Worm (Caenorhabditis elegans): ENCODE results near the gene srab-18.

ce11 chrV:9824149-9824548 is 47.1 kb downstream of the srab-18 start, which contains the start of gene str-2:
- no peak for TF ChIP-seq snpc-4 (tag; optimal IDR thresholded peaks at IDR 0.05)
- TF ChIP-seq ces-1 (GFP tag; optimal IDR thresholded peaks at IDR 0.05): no peak
- no peak for TF ChIP-seq nhr-76 (tag; optimal IDR thresholded peaks at IDR 0.05)
- no peak for TF ChIP-seq nhr-237 (tag; optimal IDR thresholded peaks at IDR 0.05)
- no peak for TF ChIP-seq zip-8 (tag; optimal IDR thresholded peaks at IDR 0.05)
- no peak for TF ChIP-seq pha-4 (tag; optimal IDR thresholded peaks at IDR 0.05)
- TF ChIP-seq mab-5 (tag; optimal IDR thresholded peaks at IDR 0.05): no peak
- TF ChIP-seq lin-13 (tag; optimal IDR thresholded peaks at IDR 0.05): no peak
- TF ChIP-seq nhr-12 (tag; optimal IDR thresholded peaks at IDR 0.05): no peak
